Fruit fly (Drosophila melanogaster) whole organism, pupa: Measurements from ENCODE around the gene CG14423.
A peak's percentile ranks its signal among the peaks of the same experiment; 100 is the strongest.

Experiments
- CG10348 ChIP-seq: fragments of 200-800 bp; sonication (Bioruptor generic); IDR thresholded peaks from 2 replicates; pipeline ENCODE4 v1.3.6; 2022; ENCODE audit warnings: missing biosample characterization, missing genetic modification characterization
- CG12605 ChIP-seq: fragments of 200-800 bp; sonication (Bioruptor generic); IDR thresholded peaks from 2 replicates; pipeline ENCODE4 v1.3.6; 2022; ENCODE audit warnings: missing biosample characterization, missing genetic modification characterization
- CG13204 ChIP-seq: fragments of 200-800 bp; sonication (Bioruptor generic); optimal IDR thresholded peaks from 2 replicates; lab custom pipeline; 2018; ENCODE audit warnings: missing biosample characterization, mild to moderate bottlenecking, missing genetic modification characterization, moderate library complexity
- CG14655 ChIP-seq: fragments of 200-800 bp; sonication (Bioruptor generic); optimal IDR thresholded peaks from 3 replicates; lab custom pipeline; 2017; ENCODE audit warnings: mild to moderate bottlenecking, missing biosample characterization, missing genetic modification reagents, missing genetic modification characterization
- CG15710 ChIP-seq: fragments of 200-800 bp; sonication (Bioruptor generic); optimal IDR thresholded peaks from 2 replicates; lab custom pipeline; 2018; ENCODE audit warnings: missing biosample characterization, mild to moderate bottlenecking, missing genetic modification characterization, moderate library complexity
- CG17806 ChIP-seq: fragments of 200-800 bp; sonication (Bioruptor generic); optimal IDR thresholded peaks from 2 replicates; lab custom pipeline; 2018; ENCODE audit warnings: missing biosample characterization, mild to moderate bottlenecking, missing genetic modification characterization, moderate library complexity
- CG32121 ChIP-seq: fragments of 200-800 bp; sonication (Bioruptor generic); IDR thresholded peaks from 2 replicates; pipeline ENCODE4 v1.3.6; 2022; ENCODE audit warnings: missing biosample characterization, missing genetic modification characterization
- CG34367 ChIP-seq: fragments of 200-800 bp; sonication (Bioruptor generic); optimal IDR thresholded peaks from 2 replicates; lab custom pipeline; 2018; ENCODE audit warnings: missing biosample characterization, mild to moderate bottlenecking, missing genetic modification characterization
- CG4496 ChIP-seq: fragments of 200-800 bp; sonication (Bioruptor generic); IDR thresholded peaks from 3 replicates; pipeline ENCODE4 v1.3.6; 2022; ENCODE audit warnings: missing biosample characterization, missing genetic modification characterization
- CG8159 ChIP-seq: fragments of 200-800 bp; sonication (Bioruptor generic); optimal IDR thresholded peaks from 3 replicates; lab custom pipeline; 2018; ENCODE audit warnings: missing biosample characterization, mild to moderate bottlenecking, missing genetic modification characterization, moderate library complexity
- CG8301 ChIP-seq: fragments of 200-800 bp; sonication (Bioruptor generic); optimal IDR thresholded peaks from 2 replicates; lab custom pipeline; 2018; ENCODE audit warnings: missing biosample characterization, mild to moderate bottlenecking, missing genetic modification characterization
- CG9948 ChIP-seq: fragments of 200-800 bp; sonication (Bioruptor generic); optimal IDR thresholded peaks from 2 replicates; lab custom pipeline; 2018; ENCODE audit warnings: missing biosample characterization, mild to moderate bottlenecking, missing genetic modification characterization, moderate library complexity
- D1 ChIP-seq: fragments of 200-800 bp; sonication (Bioruptor generic); optimal IDR thresholded peaks from 2 replicates; lab custom pipeline; 2018; ENCODE audit warnings: missing biosample characterization, mild to moderate bottlenecking, missing genetic modification characterization, moderate library complexity
- EcR ChIP-seq: fragments of 200-800 bp; sonication (Bioruptor generic); optimal IDR thresholded peaks from 3 replicates; lab custom pipeline; 2019; ENCODE audit warnings: missing biosample characterization, missing genetic modification characterization, mild to moderate bottlenecking, moderate library complexity, missing genetic modification reagents
- Ets98B ChIP-seq: fragments of 200-800 bp; sonication (Bioruptor generic); IDR thresholded peaks from 2 replicates; pipeline ENCODE4 v1.3.6; 2022; ENCODE audit warnings: missing biosample characterization, missing genetic modification characterization
- Pif1A ChIP-seq: fragments of 200-800 bp; sonication (Bioruptor generic); optimal IDR thresholded peaks from 3 replicates; lab custom pipeline; 2016; ENCODE audit warnings: missing biosample characterization, missing genetic modification characterization
- Pif1B ChIP-seq: fragments of 200-800 bp; sonication (Bioruptor generic); optimal IDR thresholded peaks from 3 replicates; lab custom pipeline; 2016; ENCODE audit warnings: missing biosample characterization, missing genetic modification characterization
- Snoo ChIP-seq: fragments of 200-800 bp; sonication (Bioruptor generic); optimal IDR thresholded peaks from 3 replicates; lab custom pipeline; 2017; ENCODE audit warnings: missing biosample characterization, mild to moderate bottlenecking, missing genetic modification characterization, inconsistent platforms
- fd96Ca ChIP-seq: fragments of 200-800 bp; sonication (Bioruptor generic); IDR thresholded peaks from 3 replicates; pipeline ENCODE4 v1.3.6; 2022; ENCODE audit warnings: missing biosample characterization, missing genetic modification characterization
- gl ChIP-seq: fragments of 200-800 bp; sonication (Bioruptor generic); optimal IDR thresholded peaks from 2 replicates; lab custom pipeline; 2018; ENCODE audit warnings: missing biosample characterization, mild to moderate bottlenecking, missing genetic modification characterization
- rn ChIP-seq: fragments of 200-800 bp; sonication (Bioruptor generic); IDR thresholded peaks from 2 replicates; pipeline ENCODE4 v1.3.6; 2022; ENCODE audit warnings: missing biosample characterization, missing genetic modification characterization

CG14423 gene

dm6 chrX:2941108-2941507 lies 4.1 kb upstream of the CG14423 start, which contains the start of gene CG14421:
CG14421 (plus strand) TSS chrX:2941408.
- TF ChIP-seq CG13204 (no peak), CG17806 (tag; lab: Kevin White, UChicago) (no peak), CG14655 (GFP tag; lab: Kevin White, UChicago) (no peak), fd96Ca (GFP tag; lab: Robert Waterston, UW) (no peak), CG10348 (GFP tag; lab: Robert Waterston, UW) (no peak), rn (no peak), Pif1B (GFP tag; lab: Kevin White, UChicago) (no peak)

DNA sequence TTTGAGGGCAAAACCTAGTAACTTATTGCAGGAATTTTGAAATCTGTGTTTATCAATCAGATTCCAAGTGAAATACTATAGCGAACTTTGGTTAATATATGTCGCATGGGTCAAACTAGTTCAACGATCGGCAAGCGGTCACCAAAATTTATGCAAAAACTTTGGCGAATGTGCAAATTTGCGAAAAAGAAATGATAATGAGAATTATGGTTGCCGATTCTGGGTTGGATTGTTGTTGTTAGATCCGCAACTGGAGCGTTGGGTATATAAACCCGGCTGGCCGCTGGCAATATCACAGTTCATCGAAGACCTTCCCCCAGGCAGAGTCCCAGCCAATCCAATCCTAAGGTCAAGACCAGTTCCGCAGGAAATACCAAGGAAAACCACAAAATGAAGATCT lies 2.1 kb upstream of the CG14423 start, which contains the start of gene CG14422:
CG14422 (plus strand) TSS at position 301 of the 400 bp plus-strand sequence.
- TF ChIP-seq CG17806 (tag; lab: Kevin White, UChicago) (no peak), fd96Ca (GFP tag; lab: Robert Waterston, UW) (no peak), Pif1B (GFP tag; lab: Kevin White, UChicago) (no peak), CG34367 (tag; lab: Kevin White, UChicago) (no peak), CG32121 (GFP tag; lab: Robert Waterston, UW) (no peak), rn (no peak), Snoo (tag; lab: Kevin White, UChicago) (no peak), Ets98B (GFP tag; lab: Robert Waterston, UW) (no peak), CG8301 (no peak), CG14655 (GFP tag; lab: Kevin White, UChicago) (no peak), CG4496 (GFP tag; lab: Robert Waterston, UW) (no peak)

DNA sequence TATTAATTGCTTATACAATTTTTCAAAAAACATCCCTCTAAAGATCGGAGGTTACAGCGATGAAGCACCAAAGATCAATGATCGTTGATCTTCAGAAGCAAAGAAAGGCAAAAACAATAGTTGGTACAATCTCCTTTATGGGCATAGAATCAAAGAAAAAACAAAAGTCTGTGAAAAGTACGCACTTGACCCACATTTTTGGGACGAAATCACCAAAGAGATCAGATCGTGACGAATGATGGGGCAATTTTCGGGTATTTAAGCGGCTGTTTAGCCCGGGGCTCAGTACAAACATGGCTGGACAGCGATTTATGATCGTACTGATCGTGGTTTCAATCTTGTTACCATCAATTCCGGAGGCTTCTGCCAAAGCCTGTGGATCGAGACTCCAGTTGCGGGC lies 1.6 kb downstream of the CG14423 start, which contains the start of gene CG17959:
CG17959 (plus strand) TSS at position 301 of the 400 bp plus-strand sequence.
- TF ChIP-seq CG13204 (no peak), fd96Ca (GFP tag; lab: Robert Waterston, UW) (no peak), EcR (GFP tag; lab: Kevin White, UChicago) (no peak), CG32121 (GFP tag; lab: Robert Waterston, UW) (no peak), Snoo (tag; lab: Kevin White, UChicago) (no peak), CG8159 (no peak), CG17806 (tag; lab: Kevin White, UChicago) (no peak), rn (no peak), CG10348 (GFP tag; lab: Robert Waterston, UW) (no peak)

dm6 chrX:2947545-2948072 lies 2.4 kb downstream of the CG14423 start, which contains the start of gene CG3603:
CG3603 (plus strand) TSS chrX:2948034.
- TF ChIP-seq CG4496 (GFP tag; lab: Robert Waterston, UW) (peak; percentile 81), CG13204 (peak; percentile 69), CG10348 (GFP tag; lab: Robert Waterston, UW) (no peak), CG34367 (tag; lab: Kevin White, UChicago) (peak; percentile 77), CG14655 (GFP tag; lab: Kevin White, UChicago) (peak; percentile 78), CG8301 (peak; percentile 66), Snoo (tag; lab: Kevin White, UChicago) (peak; percentile 81), EcR (GFP tag; lab: Kevin White, UChicago) (no peak), CG8159 (peak; percentile 61), gl (tag; lab: Kevin White, UChicago) (peak; percentile 82), CG17806 (tag; lab: Kevin White, UChicago) (peak; percentile 55), CG32121 (GFP tag; lab: Robert Waterston, UW) (peak; percentile 73), CG9948 (no peak), CG12605 (GFP tag; lab: Robert Waterston, UW) (peak; percentile 83), Pif1B (GFP tag; lab: Kevin White, UChicago) (peak; percentile 78), Ets98B (GFP tag; lab: Robert Waterston, UW) (peak; percentile 75), rn (no peak), fd96Ca (GFP tag; lab: Robert Waterston, UW) (peak; percentile 44; the same call in 1 of the 3 replicates), CG15710 (tag; lab: Kevin White, UChicago) (peak; percentile 37), Pif1A (GFP tag; lab: Kevin White, UChicago) (peak; percentile 87), D1 (peak; percentile 26)

dm6 chrX:2949114-2949513 lies 3.9 kb downstream of the CG14423 start:
- no peak for TF ChIP-seq fd96Ca (GFP tag; lab: Robert Waterston, UW)
- TF ChIP-seq Pif1B (GFP tag; lab: Kevin White, UChicago), result no peak
- no peak for TF ChIP-seq CG4496 (GFP tag; lab: Robert Waterston, UW)
- TF ChIP-seq CG8301, result no peak
- TF ChIP-seq CG9948, result no peak
- TF ChIP-seq gl (tag; lab: Kevin White, UChicago), result no peak
- no peak for TF ChIP-seq CG34367 (tag; lab: Kevin White, UChicago)
- no peak for TF ChIP-seq CG15710 (tag; lab: Kevin White, UChicago)
- no peak for TF ChIP-seq Ets98B (GFP tag; lab: Robert Waterston, UW)
- TF ChIP-seq CG10348 (GFP tag; lab: Robert Waterston, UW), result no peak
- TF ChIP-seq EcR (GFP tag; lab: Kevin White, UChicago), result no peak
- no peak for TF ChIP-seq CG12605 (GFP tag; lab: Robert Waterston, UW)
- no peak for TF ChIP-seq CG8159
- no peak for TF ChIP-seq rn
- TF ChIP-seq CG17806 (tag; lab: Kevin White, UChicago), result no peak
- no peak for TF ChIP-seq CG32121 (GFP tag; lab: Robert Waterston, UW)
- TF ChIP-seq CG14655 (GFP tag; lab: Kevin White, UChicago), result no peak
- TF ChIP-seq Pif1A (GFP tag; lab: Kevin White, UChicago), result no peak
- TF ChIP-seq, all 21 proteins: peak for 0

DNA sequence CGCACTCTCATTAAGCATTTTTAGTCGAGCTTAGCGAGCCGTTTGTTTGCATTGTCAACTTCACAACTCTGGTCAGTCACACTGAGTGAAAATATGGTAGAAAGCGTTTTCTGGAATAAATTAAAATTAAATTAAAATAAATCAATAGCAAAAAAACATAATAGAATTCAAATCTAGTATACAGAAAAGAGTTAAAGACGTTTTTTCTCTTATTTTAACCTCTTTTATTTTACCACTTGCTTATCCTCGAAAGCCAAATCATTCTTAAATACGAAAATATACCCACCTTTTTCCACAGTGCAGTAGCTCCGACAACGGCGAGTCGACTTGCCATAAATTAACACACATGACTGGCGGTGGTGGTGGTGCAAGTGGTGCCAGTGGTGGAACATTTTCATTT lies 6.4 kb downstream of the CG14423 start:
- TF ChIP-seq CG17806 (tag; lab: Kevin White, UChicago) (no peak), CG4496 (GFP tag; lab: Robert Waterston, UW) (no peak), CG13204 (no peak), Ets98B (GFP tag; lab: Robert Waterston, UW) (0 out of 2 replicates have a peak, but pooled peaks have one; percentile 12), gl (tag; lab: Kevin White, UChicago) (no peak), CG32121 (GFP tag; lab: Robert Waterston, UW) (no peak), rn (no peak), EcR (GFP tag; lab: Kevin White, UChicago) (no peak), CG8159 (peak; percentile 9), D1 (no peak)
